Fruit fly (Drosophila melanogaster): ENCODE data around the gene CG32641.

The CG32641 gene

dm6 chrX:13214056-13214455, 29.8 kb downstream of the CG32641 start (continued):
- TF ChIP-seq org-1 (GFP tag; optimal IDR thresholded peaks at IDR 0.05) (peak; percentile 14), slp2 (GFP tag; optimal IDR thresholded peaks at IDR 0.05) (peak; percentile 49), HHEX (GFP tag; optimal IDR thresholded peaks at IDR 0.05) (peak; percentile 48), Dfd (GFP tag; optimal IDR thresholded peaks at IDR 0.05) (no peak), CG15514 (GFP tag; optimal IDR thresholded peaks at IDR 0.05) (peak; percentile 56), Ada2b (GFP tag; IDR thresholded peaks at IDR 0.05) (peak; percentile 64; the same call in 1 of the 2 replicates), CG3838 (GFP tag; optimal IDR thresholded peaks at IDR 0.05) (no peak), CG13624 (GFP tag; optimal IDR thresholded peaks at IDR 0.05) (peak; percentile 56), CG18262 (tag; optimal IDR thresholded peaks at IDR 0.05) (peak; percentile 58), MTF-1 (GFP tag; optimal IDR thresholded peaks at IDR 0.05; ENCODE audit: borderline replicate concordance) (peak; percentile 35), cwo (GFP tag; optimal IDR thresholded peaks at IDR 0.05) (peak; percentile 51), sna (GFP tag; IDR thresholded peaks at IDR 0.05; ENCODE audit: partially characterized antibody) (no peak), luna (GFP tag; optimal IDR thresholded peaks at IDR 0.05) (peak; percentile 12), CG7357 (GFP tag; IDR thresholded peaks at IDR 0.05) (peak; percentile 35; the same call in 1 of the 3 replicates), CG17328 (GFP tag; IDR thresholded peaks at IDR 0.05) (peak; percentile 67), CG16815 (GFP tag; optimal IDR thresholded peaks at IDR 0.05) (peak; percentile 13), ham (GFP tag; IDR thresholded peaks at IDR 0.05) (no peak), CG17385 (GFP tag; optimal IDR thresholded peaks at IDR 0.05) (peak; percentile 55), pum (GFP tag; optimal IDR thresholded peaks at IDR 0.05) (peak; percentile 58), pho (GFP tag; optimal IDR thresholded peaks at IDR 0.05) (peak; percentile 50), mam (GFP tag; optimal IDR thresholded peaks at IDR 0.05) (peak; percentile 65), NfI (GFP tag; optimal IDR thresholded peaks at IDR 0.05) (peak; percentile 50), CG7745 (tag; optimal IDR thresholded peaks at IDR 0.05) (no peak), schlank (tag; optimal IDR thresholded peaks at IDR 0.05) (no peak), chif (GFP tag; optimal IDR thresholded peaks at IDR 0.05) (peak; percentile 58 to 66), BEAF-32 (GFP tag; optimal IDR thresholded peaks at IDR 0.05) (no peak), Oaz (GFP tag; IDR thresholded peaks at IDR 0.05) (no peak), CG6175 (GFP tag; IDR thresholded peaks at IDR 0.05) (no peak), CG15696 (tag; optimal IDR thresholded peaks at IDR 0.05) (no peak), crol (GFP tag; IDR thresholded peaks at IDR 0.05) (no peak), sob (GFP tag; IDR thresholded peaks at IDR 0.05) (peak; percentile 75), hth (optimal IDR thresholded peaks at IDR 0.05) (no peak), CG17361 (GFP tag; IDR thresholded peaks at IDR 0.05) (peak; percentile 68; the same call in 2 of the 3 replicates), CG2712 (tag; optimal IDR thresholded peaks at IDR 0.05) (peak; percentile 68), Jarid2 (GFP tag; optimal IDR thresholded peaks at IDR 0.05) (peak; percentile 19), CG6254 (GFP tag; optimal IDR thresholded peaks at IDR 0.05) (peak; percentile 0), sim (GFP tag; IDR thresholded peaks at IDR 0.05) (peak; percentile 57; the same call in 1 of the 2 replicates), CG8478 (optimal IDR thresholded peaks at IDR 0.05) (no peak), scrt (GFP tag; optimal IDR thresholded peaks at IDR 0.05) (peak; percentile 30), CoRest (tag; optimal IDR thresholded peaks at IDR 0.05) (peak; percentile 60), ap (GFP tag; IDR thresholded peaks at IDR 0.05) (peak; percentile 37), Mrtf (GFP tag; IDR thresholded peaks at IDR 0.05) (peak; percentile 64; the same call in 2 of the 3 replicates), dpn (GFP tag; optimal IDR thresholded peaks at IDR 0.05) (peak; percentile 67 to 73), Mes4 (GFP tag; optimal IDR thresholded peaks at IDR 0.05) (peak; percentile 58), fu2 (GFP tag; optimal IDR thresholded peaks at IDR 0.05) (peak; percentile 52), Adf1 (GFP tag; IDR thresholded peaks at IDR 0.05) (0 out of 2 replicates have a peak, but pooled peaks have one; percentile 14), tna (GFP tag; IDR thresholded peaks at IDR 0.05; ENCODE audit: partially characterized antibody) (no peak), CkIIα-i1 (GFP tag; IDR thresholded peaks at IDR 0.05) (no peak), CG31441 (GFP tag; IDR thresholded peaks at IDR 0.05) (peak; percentile 15; the same call in 1 of the 2 replicates), CG12104 (GFP tag; optimal IDR thresholded peaks at IDR 0.05) (no peak), CG3163 (GFP tag; optimal IDR thresholded peaks at IDR 0.05) (peak; percentile 31)

All from whole organism, embryonic.